Fruit fly (Drosophila melanogaster) whole organism, prepupa: ENCODE results near the gene milt.

Experiments used
- CG16779 ChIP-seq: fragments of 200-800 bp; sonication (Bioruptor generic); optimal IDR thresholded peaks from 3 replicates; lab custom pipeline; 2017; ENCODE audit warnings: missing biosample characterization, mild to moderate bottlenecking, missing genetic modification characterization
- CG6854 ChIP-seq: fragments of 200-800 bp; sonication (Bioruptor generic); optimal IDR thresholded peaks from 2 replicates; lab custom pipeline; 2017; ENCODE audit warnings: missing biosample characterization, mild to moderate bottlenecking, missing genetic modification characterization
- Ets21C ChIP-seq: fragments of 200-800 bp; sonication (Bioruptor generic); optimal IDR thresholded peaks from 3 replicates; lab custom pipeline; 2016; ENCODE audit warnings: missing biosample characterization, missing genetic modification characterization
- Hr39 ChIP-seq: fragments of 200-800 bp; sonication (Bioruptor generic); optimal IDR thresholded peaks from 2 replicates; lab custom pipeline; 2016; ENCODE audit warnings: missing biosample characterization, missing genetic modification characterization
- OdsH ChIP-seq: fragments of 200-800 bp; sonication (Bioruptor generic); optimal IDR thresholded peaks from 3 replicates; lab custom pipeline; 2016; ENCODE audit warnings: missing biosample characterization, missing genetic modification characterization
- eg ChIP-seq: fragments of 200-800 bp; sonication (Bioruptor generic); IDR thresholded peaks from 3 replicates; pipeline ENCODE4 v1.3.6; 2022; ENCODE audit warnings: missing biosample characterization, missing genetic modification characterization

DNA sequence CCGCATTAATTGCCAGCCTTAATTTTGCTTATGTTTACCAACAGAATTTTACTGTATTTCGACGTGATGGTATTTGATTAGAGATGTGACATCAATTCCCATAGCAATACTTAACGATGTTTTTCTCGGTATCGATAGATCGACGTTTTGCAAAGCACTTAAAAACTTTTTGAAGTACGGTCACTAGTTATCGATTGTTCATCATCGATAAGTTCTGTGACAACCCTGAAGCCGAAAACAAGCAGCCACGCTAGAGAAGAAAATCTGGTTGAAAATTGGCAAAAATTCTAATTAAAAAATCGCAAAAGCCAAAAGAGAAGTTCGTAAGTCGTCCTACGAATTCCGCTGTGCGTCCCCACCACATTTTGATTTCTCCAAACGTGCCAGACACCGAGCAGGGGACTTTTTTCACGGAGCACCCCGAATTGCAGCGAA, 5.1 kb upstream of the milt start, which contains the start of the genes Rab30 and Caper:
- peak; percentile 53 for TF ChIP-seq Hr39
- no peak for TF ChIP-seq Ets21C
- TF ChIP-seq CG16779 (tag; lab: Kevin White, UChicago), result no peak
- TF ChIP-seq OdsH (GFP tag; lab: Kevin White, UChicago), result peak; percentile 13
- TF ChIP-seq eg (GFP tag; lab: Robert Waterston, UW), result no peak
- no peak for TF ChIP-seq CG6854 (GFP tag; lab: Kevin White, UChicago)
